Worm (Caenorhabditis elegans) whole organism, midembryonic: ENCODE measurements around the gene try-3.
A peak's percentile ranks its signal among the peaks of the same experiment; 100 is the strongest.

Source experiments
- T22C8.4 ChIP-seq: fragments of 200-800 bp; sonication (Bioruptor generic); IDR thresholded peaks from 2 replicates; pipeline ENCODE4 v1.3.6; 2022; ENCODE audit warnings: missing genetic modification characterization, missing compliant biosample characterization
- cog-1 ChIP-seq: sonication (generic microtip); optimal IDR thresholded peaks from 2 replicates; lab custom pipeline; 2016; ENCODE audit warnings: missing genetic modification characterization, missing compliant biosample characterization
- flt-1 ChIP-seq: fragments of 200-800 bp; sonication (Bioruptor generic); IDR thresholded peaks from 2 replicates; pipeline ENCODE4 v1.3.6; 2022; ENCODE audit warnings: missing genetic modification characterization, missing compliant biosample characterization
- klf-2 ChIP-seq: fragments of 200-800 bp; sonication (Bioruptor generic); conservative IDR thresholded peaks from 2 replicates; pipeline ENCODE4 v1.3.6; 2022; ENCODE audit warnings: missing genetic modification reagents, missing genetic modification characterization, missing compliant biosample characterization
- med-1 ChIP-seq: sonication (generic microtip); optimal IDR thresholded peaks from 2 replicates; lab custom pipeline; 2017; ENCODE audit warnings: missing genetic modification characterization, mild to moderate bottlenecking, missing compliant biosample characterization, antibody characterized with exemption, missing genetic modification reagents; ENCODE audit not compliant: insufficient read depth
- ref-1 ChIP-seq: fragments of 200-800 bp; sonication (Bioruptor generic); conservative IDR thresholded peaks from 2 replicates; pipeline ENCODE4 v1.3.6; 2022; ENCODE audit warnings: missing genetic modification reagents, missing genetic modification characterization, missing compliant biosample characterization
- tab-1 ChIP-seq: fragments of 200-800 bp; sonication (Bioruptor generic); IDR thresholded peaks from 2 replicates; pipeline ENCODE4 v1.3.6; 2022; ENCODE audit warnings: missing genetic modification characterization, missing compliant biosample characterization
- ztf-23 ChIP-seq: fragments of 200-800 bp; sonication (Bioruptor generic); IDR thresholded peaks from 2 replicates; pipeline ENCODE4 v1.3.6; 2022; ENCODE audit warnings: missing genetic modification reagents, missing genetic modification characterization, missing compliant biosample characterization
- ztf-29 ChIP-seq: fragments of 200-800 bp; sonication (Bioruptor generic); IDR thresholded peaks from 2 replicates; pipeline ENCODE4 v1.3.6; 2022; ENCODE audit warnings: missing genetic modification reagents, missing genetic modification characterization, missing compliant biosample characterization

try-3 gene

ce11 chrIV:6555388-6556330, 1.3 kb upstream of the try-3 start, which contains the start of gene paqr-1:
Gene paqr-1 (minus strand): TSS chrIV:6555438.
- TF ChIP-seq med-1 (GFP tag; lab: Kevin White, UChicago) (no peak), ztf-29 (GFP tag; lab: Robert Waterston, UW) (no peak), T22C8.4 (no peak), ref-1 (no peak), flt-1 (GFP tag; lab: Robert Waterston, UW) (no peak), ztf-23 (GFP tag; lab: Robert Waterston, UW) (no peak), klf-2 (GFP tag; lab: Robert Waterston, UW) (no peak), tab-1 (GFP tag; lab: Robert Waterston, UW) (no peak), cog-1 (tag; lab: Kevin White, UChicago) (no peak)

- no peak for TF ChIP-seq tab-1 (GFP tag; lab: Robert Waterston, UW)
- no peak for TF ChIP-seq ztf-29 (GFP tag; lab: Robert Waterston, UW)
- no peak for TF ChIP-seq ztf-23 (GFP tag; lab: Robert Waterston, UW)
- no peak for TF ChIP-seq cog-1 (tag; lab: Kevin White, UChicago)
- TF ChIP-seq klf-2 (GFP tag; lab: Robert Waterston, UW) = no peak
- TF ChIP-seq T22C8.4 = no peak
- TF ChIP-seq med-1 (GFP tag; lab: Kevin White, UChicago) = no peak
- TF ChIP-seq ref-1 = no peak
These were observed 3.5 kb downstream of the try-3 start, which contains the start of gene best-9 for ce11 chrIV:6560434-6560833. Gene best-9 (plus strand): TSS chrIV:6560734.

- no peak for TF ChIP-seq ztf-23 (GFP tag; lab: Robert Waterston, UW)
- no peak for TF ChIP-seq flt-1 (GFP tag; lab: Robert Waterston, UW)
- TF ChIP-seq T22C8.4 = no peak
- TF ChIP-seq ref-1 = no peak
- no peak for TF ChIP-seq klf-2 (GFP tag; lab: Robert Waterston, UW)
- TF ChIP-seq med-1 (GFP tag; lab: Kevin White, UChicago) = no peak
- TF ChIP-seq ztf-29 (GFP tag; lab: Robert Waterston, UW) = no peak
- no peak for TF ChIP-seq tab-1 (GFP tag; lab: Robert Waterston, UW)
- TF ChIP-seq cog-1 (tag; lab: Kevin White, UChicago) = no peak
These were observed 5.1 kb downstream of the try-3 start for ce11 chrIV:6562039-6562438.

ce11 chrIV:6565605-6566004, 8.7 kb downstream of the try-3 start:
- no peak for TF ChIP-seq klf-2 (GFP tag; lab: Robert Waterston, UW)
- no peak for TF ChIP-seq T22C8.4
- no peak for TF ChIP-seq ztf-29 (GFP tag; lab: Robert Waterston, UW)
- TF ChIP-seq med-1 (GFP tag; lab: Kevin White, UChicago) = no peak
- TF ChIP-seq cog-1 (tag; lab: Kevin White, UChicago) = no peak
- TF ChIP-seq ztf-23 (GFP tag; lab: Robert Waterston, UW) = no peak
- TF ChIP-seq tab-1 (GFP tag; lab: Robert Waterston, UW) = no peak
- TF ChIP-seq flt-1 (GFP tag; lab: Robert Waterston, UW) = no peak
- no peak for TF ChIP-seq ref-1

ce11 chrIV:6572238-6572637, 15.3 kb downstream of the try-3 start, which contains the start of gene bicd-1:
Gene bicd-1 (minus strand): TSS chrIV:6572338.
- no peak for TF ChIP-seq klf-2 (GFP tag; lab: Robert Waterston, UW)
- TF ChIP-seq med-1 (GFP tag; lab: Kevin White, UChicago) = no peak

ce11 chrIV:6572655-6573054, 15.7 kb downstream of the try-3 start:
- no peak for TF ChIP-seq cog-1 (tag; lab: Kevin White, UChicago)
- no peak for TF ChIP-seq ztf-23 (GFP tag; lab: Robert Waterston, UW)
- no peak for TF ChIP-seq ztf-29 (GFP tag; lab: Robert Waterston, UW)
- TF ChIP-seq T22C8.4 = no peak
- TF ChIP-seq ref-1 = no peak
- no peak for TF ChIP-seq med-1 (GFP tag; lab: Kevin White, UChicago)
- TF ChIP-seq klf-2 (GFP tag; lab: Robert Waterston, UW) = no peak
- TF ChIP-seq tab-1 (GFP tag; lab: Robert Waterston, UW) = no peak
- no peak for TF ChIP-seq flt-1 (GFP tag; lab: Robert Waterston, UW)

ce11 chrIV:6574343-6574742, 17.4 kb downstream of the try-3 start:
- TF ChIP-seq klf-2 (GFP tag; lab: Robert Waterston, UW) (no peak), flt-1 (GFP tag; lab: Robert Waterston, UW) (no peak), ztf-23 (GFP tag; lab: Robert Waterston, UW) (no peak), ztf-29 (GFP tag; lab: Robert Waterston, UW) (no peak)

- no peak for TF ChIP-seq T22C8.4
These were observed 19.2 kb downstream of the try-3 start for ce11 chrIV:6575959-6576727.

- TF ChIP-seq ref-1 (no peak), ztf-23 (GFP tag; lab: Robert Waterston, UW) (no peak), klf-2 (GFP tag; lab: Robert Waterston, UW) (no peak), ztf-29 (GFP tag; lab: Robert Waterston, UW) (no peak), T22C8.4 (no peak), cog-1 (tag; lab: Kevin White, UChicago) (peak; percentile 1), med-1 (GFP tag; lab: Kevin White, UChicago) (no peak), tab-1 (GFP tag; lab: Robert Waterston, UW) (no peak)
These were observed 19.8 kb downstream of the try-3 start for ce11 chrIV:6576728-6577101.
